Worm (Caenorhabditis elegans): ENCODE results near the gene clec-245.

ce11 chrV:18224353-18224752, 36.1 kb upstream of the clec-245 start, which contains the start of gene F16H6.10:
- TF ChIP-seq nhr-237 (tag; optimal IDR thresholded peaks at IDR 0.05) (no peak), elt-1 (tag; optimal IDR thresholded peaks at IDR 0.05) (no peak), nhr-25 (tag; optimal IDR thresholded peaks at IDR 0.05) (no peak), lsy-2 (tag; optimal IDR thresholded peaks at IDR 0.05) (no peak), ama-1 (optimal IDR thresholded peaks at IDR 0.05) (no peak), ztf-11 (tag; optimal IDR thresholded peaks at IDR 0.05) (no peak), nhr-77 (tag; optimal IDR thresholded peaks at IDR 0.05) (no peak)

Data from whole organism, L2 larva.